Fruit fly (Drosophila melanogaster) whole organism, embryonic: Measurements from ENCODE around the gene CG45002.

ENCODE experiments used
- CG10431 ChIP-seq: fragments of 200-800 bp; sonication (Bioruptor generic); optimal IDR thresholded peaks from 3 replicates; lab custom pipeline; 2018; ENCODE audit warnings: missing biosample characterization, mild to moderate bottlenecking, missing genetic modification characterization
- CG11085 ChIP-seq: fragments of 200-800 bp; sonication (Bioruptor generic); IDR thresholded peaks from 2 replicates; pipeline ENCODE4 v1.3.6; 2022; ENCODE audit warnings: missing biosample characterization, missing genetic modification characterization
- CG13894 ChIP-seq: fragments of 200-800 bp; sonication (Bioruptor generic); optimal IDR thresholded peaks from 3 replicates; lab custom pipeline; 2018; ENCODE audit warnings: missing biosample characterization, mild to moderate bottlenecking, missing genetic modification characterization, moderate library complexity
- CG17385 ChIP-seq: fragments of 200-800 bp; sonication (Bioruptor generic); optimal IDR thresholded peaks from 3 replicates; lab custom pipeline; 2018; ENCODE audit warnings: missing biosample characterization, mild to moderate bottlenecking, missing genetic modification characterization
- CG17829 ChIP-seq: fragments of 200-800 bp; optimal IDR thresholded peaks from 2 replicates; lab custom pipeline; 2019; ENCODE audit warnings: missing biosample characterization, mild to moderate bottlenecking, missing genetic modification characterization, moderate library complexity
- CG1792 ChIP-seq: fragments of 200-800 bp; sonication (Bioruptor generic); optimal IDR thresholded peaks from 2 replicates; lab custom pipeline; 2016; ENCODE audit warnings: missing biosample characterization, missing genetic modification characterization
- CG2889 ChIP-seq: fragments of 200-800 bp; sonication (Bioruptor generic); IDR thresholded peaks from 3 replicates; pipeline ENCODE4 v1.3.6; 2022; ENCODE audit warnings: missing biosample characterization, missing genetic modification characterization
- CG3065 ChIP-seq: fragments of 200-800 bp; sonication (Bioruptor generic); optimal IDR thresholded peaks from 2 replicates; lab custom pipeline; 2016; ENCODE audit warnings: missing biosample characterization, missing genetic modification characterization
- CG4360 ChIP-seq: fragments of 200-800 bp; sonication (Bioruptor generic); IDR thresholded peaks from 2 replicates; pipeline ENCODE4 v1.3.6; 2022; ENCODE audit warnings: missing biosample characterization, missing genetic modification characterization
- CG5953 ChIP-seq: fragments of 200-800 bp; sonication (Bioruptor generic); IDR thresholded peaks from 2 replicates; pipeline ENCODE4 v1.3.6; 2022; ENCODE audit warnings: missing biosample characterization, missing genetic modification characterization
- CG6689 ChIP-seq: fragments of 200-800 bp; sonication (Bioruptor generic); IDR thresholded peaks from 2 replicates; pipeline ENCODE4 v1.3.6; 2022; ENCODE audit warnings: missing biosample characterization, missing genetic modification characterization
- CG6765 ChIP-seq: fragments of 200-800 bp; sonication (Bioruptor generic); optimal IDR thresholded peaks from 3 replicates; lab custom pipeline; 2017; ENCODE audit warnings: missing biosample characterization, mild to moderate bottlenecking, missing genetic modification characterization
- CG7357 ChIP-seq: fragments of 200-800 bp; sonication (Bioruptor generic); IDR thresholded peaks from 3 replicates; pipeline ENCODE4 v1.3.6; 2022; ENCODE audit warnings: missing biosample characterization, missing genetic modification characterization
- CG7987 ChIP-seq: fragments of 200-800 bp; sonication (Bioruptor generic); optimal IDR thresholded peaks from 2 replicates; lab custom pipeline; 2018; ENCODE audit warnings: missing biosample characterization, mild to moderate bottlenecking, missing genetic modification characterization, moderate library complexity
- CG8281 ChIP-seq: fragments of 200-800 bp; sonication (Bioruptor generic); optimal IDR thresholded peaks from 2 replicates; lab custom pipeline; 2018; ENCODE audit warnings: missing biosample characterization, mild to moderate bottlenecking, missing genetic modification characterization, moderate library complexity
- CG8388 ChIP-seq: fragments of 200-800 bp; sonication (Bioruptor generic); optimal IDR thresholded peaks from 2 replicates; lab custom pipeline; 2019; ENCODE audit warnings: missing biosample characterization, mild to moderate bottlenecking, missing genetic modification characterization, moderate library complexity
- CG9876 ChIP-seq: fragments of 200-800 bp; sonication (Bioruptor generic); optimal IDR thresholded peaks from 2 replicates; lab custom pipeline; 2016; ENCODE audit warnings: missing biosample characterization, missing genetic modification characterization
- Dad ChIP-seq: fragments of 200-800 bp; sonication (Bioruptor generic); optimal IDR thresholded peaks from 3 replicates; lab custom pipeline; 2016; ENCODE audit warnings: missing biosample characterization, missing genetic modification characterization
- Deaf1 ChIP-seq: fragments of 200-800 bp; optimal IDR thresholded peaks from 3 replicates; lab custom pipeline; 2019; ENCODE audit warnings: missing biosample characterization, mild to moderate bottlenecking, missing genetic modification characterization, moderate library complexity
- Dip2 ChIP-seq: fragments of 200-800 bp; sonication (Bioruptor generic); IDR thresholded peaks from 2 replicates; pipeline ENCODE4 v1.3.6; 2022; ENCODE audit warnings: missing biosample characterization, missing genetic modification characterization
- Hr39 ChIP-seq: fragments of >200 bp; optimal IDR thresholded peaks from 2 replicates; lab custom pipeline; 2017
- Med ChIP-seq: fragments of 200-800 bp; sonication (Bioruptor generic); peaks from one replicate; lab custom pipeline; 2016; ENCODE audit warnings: missing biosample characterization, missing genetic modification characterization, mild to moderate bottlenecking, inconsistent platforms, moderate library complexity
- Trl ChIP-seq, 3 experiments: fragments of >200 bp in 2 of 3; fragments of 200-800 bp in 1 of 3; sonication (Bioruptor generic) in 1 of 3; optimal IDR thresholded peaks; 2 replicates in 1 of 3; 3 replicates in 2 of 3; lab custom pipeline; 2016 to 2017; ENCODE audit warnings: missing biosample characterization in 1 of 3, missing genetic modification characterization in 1 of 3
- az2 ChIP-seq: fragments of 200-800 bp; sonication (Bioruptor generic); optimal IDR thresholded peaks from 3 replicates; lab custom pipeline; 2016; ENCODE audit warnings: missing biosample characterization, missing genetic modification characterization
- bab2 ChIP-seq: fragments of 200-800 bp; sonication (Bioruptor generic); optimal IDR thresholded peaks from 2 replicates; lab custom pipeline; 2016; ENCODE audit warnings: missing biosample characterization, missing genetic modification characterization
- br ChIP-seq: fragments of >200 bp; optimal IDR thresholded peaks from 2 replicates; lab custom pipeline; 2017
- cato ChIP-seq: fragments of 200-800 bp; sonication (Bioruptor generic); optimal IDR thresholded peaks from 2 replicates; lab custom pipeline; 2016; ENCODE audit warnings: missing biosample characterization, missing genetic modification characterization, borderline replicate concordance
- chif ChIP-seq, 2 experiments: fragments of 200-800 bp; sonication (Bioruptor generic); optimal IDR thresholded peaks; 3 replicates each; lab custom pipeline; 2016; ENCODE audit warnings: missing biosample characterization in 2 of 2, missing genetic modification characterization in 2 of 2
- chinmo ChIP-seq: fragments of 200-800 bp; sonication (Bioruptor generic); IDR thresholded peaks from 4 replicates; pipeline ENCODE4 v1.3.6; 2022; ENCODE audit warnings: missing biosample characterization, missing genetic modification characterization; ENCODE audit not compliant: partially characterized antibody
- crp ChIP-seq, 2 experiments: fragments of 200-800 bp; sonication (Bioruptor generic); optimal IDR thresholded peaks; 2 replicates in 1 of 2; 3 replicates in 1 of 2; lab custom pipeline; 2017; ENCODE audit warnings: missing biosample characterization in 2 of 2, missing genetic modification characterization in 2 of 2, mild to moderate bottlenecking in 1 of 2, moderate library complexity in 1 of 2
- exex ChIP-seq: fragments of 200-800 bp; sonication (Bioruptor generic); optimal IDR thresholded peaks from 4 replicates; lab custom pipeline; 2018; ENCODE audit warnings: missing biosample characterization, mild to moderate bottlenecking, missing genetic modification characterization, moderate library complexity
- fd102C ChIP-seq: fragments of 200-800 bp; sonication (Bioruptor generic); optimal IDR thresholded peaks from 2 replicates; lab custom pipeline; 2018; ENCODE audit warnings: missing biosample characterization, mild to moderate bottlenecking, missing genetic modification characterization, moderate library complexity
- ken ChIP-seq: fragments of 200-800 bp; sonication (Bioruptor generic); IDR thresholded peaks from 3 replicates; pipeline ENCODE4 v1.3.6; 2022; ENCODE audit warnings: missing biosample characterization, missing genetic modification characterization
- onecut ChIP-seq: fragments of 200-800 bp; sonication (Bioruptor generic); IDR thresholded peaks from 2 replicates; pipeline ENCODE4 v1.3.6; 2022; ENCODE audit warnings: missing biosample characterization, missing genetic modification characterization
- ranshi ChIP-seq: fragments of 200-800 bp; sonication (Bioruptor generic); IDR thresholded peaks from 2 replicates; pipeline ENCODE4 v1.3.6; 2022; ENCODE audit warnings: missing biosample characterization, missing genetic modification characterization
- slou ChIP-seq: fragments of 200-800 bp; sonication (Bioruptor generic); optimal IDR thresholded peaks from 3 replicates; lab custom pipeline; 2016; ENCODE audit warnings: missing biosample characterization, missing genetic modification characterization
- tx ChIP-seq: fragments of 200-800 bp; sonication (Bioruptor generic); optimal IDR thresholded peaks from 2 replicates; lab custom pipeline; 2016; ENCODE audit warnings: missing biosample characterization, missing genetic modification characterization
- wor ChIP-seq: fragments of 200-800 bp; sonication (Bioruptor generic); IDR thresholded peaks from 2 replicates; pipeline ENCODE4 v1.3.6; 2022; ENCODE audit warnings: missing biosample characterization, missing genetic modification characterization

Gene CG45002

dm6 chrX:16930465-16931286, 135.9 kb downstream of the CG45002 start (continued):
- peak; percentile 36 for TF ChIP-seq az2 (GFP tag; lab: Kevin White, UChicago)
- peak; percentile 40 for TF ChIP-seq bab2 (GFP tag; lab: Kevin White, UChicago)
- peak in 1 of 2 experiments; percentile 35 for TF ChIP-seq chif (GFP tag; optimal IDR thresholded peaks at IDR 0.05; lab: Kevin White, UChicago)
- peak; percentile 65; the same call in 1 of the 2 replicates for TF ChIP-seq wor (GFP tag; lab: Robert Waterston, UW)
- TF ChIP-seq CG3065 (GFP tag; lab: Kevin White, UChicago) = no peak
- TF ChIP-seq fd102C (GFP tag; lab: Kevin White, UChicago) = no peak
- peak; percentile 24 for TF ChIP-seq CG8281 (tag; lab: Kevin White, UChicago)
- peak; percentile 63; the same call in 1 of the 2 replicates for TF ChIP-seq CG5953
- TF ChIP-seq CG7357 = 0 out of 3 replicates have a peak, but pooled peaks have one; percentile 27
- no peak for TF ChIP-seq br (lab: Kevin White, UChicago)
- TF ChIP-seq ranshi (GFP tag; lab: Robert Waterston, UW) = peak; percentile 84
- TF ChIP-seq CG10431 = peak; percentile 31
- peak; percentile 18; the same call in 1 of the 3 replicates for TF ChIP-seq CG2889 (GFP tag; lab: Robert Waterston, UW)
- TF ChIP-seq crp (GFP tag; optimal IDR thresholded peaks at IDR 0.05; lab: Kevin White, UChicago) = no peak
- peak; percentile 50 for TF ChIP-seq CG17385 (GFP tag; lab: Kevin White, UChicago)
- no peak for TF ChIP-seq CG6765 (GFP tag; lab: Kevin White, UChicago)
- TF ChIP-seq cato (GFP tag; lab: Kevin White, UChicago) = peak; percentile 12
- no peak for TF ChIP-seq CG7987 (GFP tag; lab: Kevin White, UChicago)
- peak; percentile 52 for TF ChIP-seq slou (GFP tag; lab: Kevin White, UChicago)
- no peak for TF ChIP-seq Dad (GFP tag; lab: Kevin White, UChicago)

DNA sequence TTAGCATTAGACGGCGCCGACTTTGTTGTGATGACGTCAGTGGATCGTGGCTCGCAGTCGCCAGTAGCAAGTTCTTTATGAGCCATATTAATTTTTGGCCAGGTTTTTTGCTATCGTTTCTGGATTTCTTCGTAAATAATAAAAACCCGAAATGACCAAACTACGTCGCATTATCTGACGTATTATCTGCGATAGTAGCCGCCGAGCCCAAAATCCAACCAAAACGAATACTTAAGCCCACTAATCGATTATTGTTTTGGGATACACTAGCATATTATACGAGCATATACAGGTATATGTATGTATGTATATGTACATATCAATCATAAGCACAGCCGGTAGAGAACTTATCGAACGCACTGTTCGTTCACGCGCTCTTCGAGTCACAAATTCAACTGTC, 139.8 kb downstream of the CG45002 start:
- TF ChIP-seq chinmo = 0 out of 4 replicates have a peak, but pooled peaks have one; percentile 54
- TF ChIP-seq CG4360 (GFP tag; lab: Robert Waterston, UW) = no peak
- no peak for TF ChIP-seq CG9876 (GFP tag; lab: Kevin White, UChicago)
- TF ChIP-seq ken = no peak
- no peak for TF ChIP-seq CG1792
- no peak for TF ChIP-seq CG11085 (GFP tag; lab: Robert Waterston, UW)
- TF ChIP-seq CG8388 (GFP tag; lab: Kevin White, UChicago) = peak; percentile 45
- TF ChIP-seq Dip2 (GFP tag; lab: Robert Waterston, UW) = no peak
- TF ChIP-seq tx (GFP tag; lab: Kevin White, UChicago) = no peak
- TF ChIP-seq onecut (GFP tag; lab: Robert Waterston, UW) = no peak
- TF ChIP-seq Med (GFP tag; lab: Kevin White, UChicago) = peak; percentile 40
- TF ChIP-seq CG6689 (GFP tag; lab: Robert Waterston, UW) = no peak
- TF ChIP-seq CG13894 = peak; percentile 77
- no peak for TF ChIP-seq CG17829 (tag; lab: Kevin White, UChicago)
- peak; percentile 50 for TF ChIP-seq exex
- no peak for TF ChIP-seq Deaf1
- TF ChIP-seq Hr39 (lab: Kevin White, UChicago) = no peak
- TF ChIP-seq Trl (optimal IDR thresholded peaks at IDR 0.05; lab: Kevin White, UChicago) = no peak
- TF ChIP-seq Trl (GFP tag; optimal IDR thresholded peaks at IDR 0.05; lab: Kevin White, UChicago) = no peak
